Worm (Caenorhabditis elegans): ENCODE data around the gene C49C3.20.

C49C3.20 gene

DNA sequence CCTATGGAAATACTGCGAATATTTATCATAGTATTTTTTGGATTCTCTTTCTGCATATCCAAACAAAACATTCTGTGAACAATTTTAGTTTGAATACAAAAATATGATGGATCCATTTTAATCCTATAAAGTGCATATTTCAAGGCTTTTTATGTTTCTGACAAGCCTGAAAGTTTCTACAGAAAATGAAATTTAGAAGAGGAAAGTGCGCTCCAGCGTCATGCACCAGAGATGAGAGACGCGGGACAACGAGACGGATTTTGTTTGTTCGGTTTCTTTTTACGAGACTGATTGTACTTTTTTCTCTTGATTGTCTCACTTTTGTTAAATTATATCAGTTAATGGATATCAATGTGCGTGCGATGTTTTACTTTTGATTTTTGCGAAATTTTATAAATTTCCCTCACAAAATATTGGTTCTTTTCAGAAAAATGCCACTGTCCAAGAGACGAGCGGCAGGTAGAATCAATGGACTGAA lies 14.8 kb upstream of the C49C3.20 start, which contains the start of gene C49C3.6:
TSS of gene C49C3.6 (plus strand) at position 428 of the 478 bp plus-strand sequence.
- peak; percentile 56 for TF ChIP-seq hmg-11 (tag; optimal IDR thresholded peaks at IDR 0.05)
- no peak for TF ChIP-seq fkh-2 (tag; optimal IDR thresholded peaks at IDR 0.05)
- TF ChIP-seq snpc-4 (tag; optimal IDR thresholded peaks at IDR 0.05), result no peak
- TF ChIP-seq elt-1 (tag; optimal IDR thresholded peaks at IDR 0.05), result no peak
- TF ChIP-seq pha-4 (tag; optimal IDR thresholded peaks at IDR 0.05), result peak; percentile 33
- no peak for TF ChIP-seq tbx-2 (tag; optimal IDR thresholded peaks at IDR 0.05)
- TF ChIP-seq nhr-28 (tag; optimal IDR thresholded peaks at IDR 0.05), result no peak
- no peak for TF ChIP-seq lsy-12 (tag; optimal IDR thresholded peaks at IDR 0.05)
- TF ChIP-seq ceh-9 (tag; optimal IDR thresholded peaks at IDR 0.05), result no peak
- TF ChIP-seq nhr-237 (tag; optimal IDR thresholded peaks at IDR 0.05), result no peak
- TF ChIP-seq nhr-76 (tag; optimal IDR thresholded peaks at IDR 0.05), result no peak
- no peak for TF ChIP-seq R02D3.7 (tag; optimal IDR thresholded peaks at IDR 0.05)
- no peak for TF ChIP-seq nhr-23 (tag; optimal IDR thresholded peaks at IDR 0.05)
- no peak for TF ChIP-seq sea-2 (GFP tag; optimal IDR thresholded peaks at IDR 0.05)
- TF ChIP-seq ZK546.5 (tag; optimal IDR thresholded peaks at IDR 0.05), result no peak
- no peak for TF ChIP-seq egl-27 (tag; optimal IDR thresholded peaks at IDR 0.05)
- peak; percentile 49 for TF ChIP-seq nfya-1 (tag; optimal IDR thresholded peaks at IDR 0.05; ENCODE audit: insufficient read depth)
- TF ChIP-seq nhr-77 (tag; optimal IDR thresholded peaks at IDR 0.05), result no peak
- no peak for TF ChIP-seq unc-62 (GFP tag; optimal IDR thresholded peaks at IDR 0.05)
- no peak for TF ChIP-seq daf-12 (tag; optimal IDR thresholded peaks at IDR 0.05)
- TF ChIP-seq ceh-28 (tag; optimal IDR thresholded peaks at IDR 0.05), result no peak
- no peak for TF ChIP-seq nhr-25 (tag; optimal IDR thresholded peaks at IDR 0.05)
- no peak for TF ChIP-seq ceh-16 (tag; optimal IDR thresholded peaks at IDR 0.05)
- TF ChIP-seq ztf-4 (tag; optimal IDR thresholded peaks at IDR 0.05), result no peak
- no peak for TF ChIP-seq mml-1 (tag; optimal IDR thresholded peaks at IDR 0.05)
- TF ChIP-seq ama-1 (optimal IDR thresholded peaks at IDR 0.05), result no peak
- no peak for TF ChIP-seq mdl-1 (tag; optimal IDR thresholded peaks at IDR 0.05)
- TF ChIP-seq lin-15B (tag; optimal IDR thresholded peaks at IDR 0.05), result peak; percentile 49
- no peak for TF ChIP-seq fkh-10 (GFP tag; optimal IDR thresholded peaks at IDR 0.05)
- TF ChIP-seq nhr-12 (tag; optimal IDR thresholded peaks at IDR 0.05), result no peak
- no peak for TF ChIP-seq aly-2 (tag; optimal IDR thresholded peaks at IDR 0.05)
- no peak for TF ChIP-seq nhr-11 (tag; optimal IDR thresholded peaks at IDR 0.05)
- no peak for TF ChIP-seq lin-39 (tag; optimal IDR thresholded peaks at IDR 0.05)
- TF ChIP-seq jun-1 (tag; optimal IDR thresholded peaks at IDR 0.05), result no peak
- no peak for TF ChIP-seq nhr-43 (tag; optimal IDR thresholded peaks at IDR 0.05; ENCODE audit: poor library complexity, severe bottlenecking)

DNA sequence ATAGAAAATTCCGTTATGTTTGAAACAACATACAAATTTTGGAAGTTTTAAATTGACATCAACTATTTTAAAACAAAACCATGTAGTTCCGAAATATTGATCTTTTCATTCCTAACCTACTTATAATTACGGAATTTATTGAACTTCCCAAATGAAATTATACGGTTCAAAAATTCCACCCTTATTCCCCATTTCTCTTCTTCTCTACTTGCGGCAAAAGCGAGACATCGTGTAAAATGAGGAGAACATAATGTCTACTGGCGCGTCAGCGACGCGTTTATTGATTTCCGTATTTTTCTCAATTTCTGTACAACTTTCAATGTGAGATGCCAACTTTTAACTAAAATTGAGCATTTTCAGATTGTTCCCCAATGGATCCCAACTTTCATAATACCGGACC lies 12.5 kb upstream of the C49C3.20 start, which contains the start of gene ceh-88:
TSS of gene ceh-88 (plus strand) at position 355 of the 400 bp plus-strand sequence.
- TF ChIP-seq daf-12 (tag; optimal IDR thresholded peaks at IDR 0.05), result no peak
- TF ChIP-seq nhr-12 (tag; optimal IDR thresholded peaks at IDR 0.05), result no peak
- peak; percentile 13 for TF ChIP-seq elt-2 (tag; optimal IDR thresholded peaks at IDR 0.05)
- TF ChIP-seq ceh-28 (tag; optimal IDR thresholded peaks at IDR 0.05), result peak; percentile 25
- no peak for TF ChIP-seq lin-39 (tag; optimal IDR thresholded peaks at IDR 0.05)
- peak; percentile 4 for TF ChIP-seq sea-2 (GFP tag; optimal IDR thresholded peaks at IDR 0.05)
- TF ChIP-seq egl-27 (tag; optimal IDR thresholded peaks at IDR 0.05), result no peak
- TF ChIP-seq snpc-4 (tag; optimal IDR thresholded peaks at IDR 0.05), result no peak
- peak; percentile 45 for TF ChIP-seq ama-1 (optimal IDR thresholded peaks at IDR 0.05)
- no peak for TF ChIP-seq nhr-11 (tag; optimal IDR thresholded peaks at IDR 0.05)
- no peak for TF ChIP-seq R02D3.7 (tag; optimal IDR thresholded peaks at IDR 0.05)
- no peak for TF ChIP-seq unc-39 (tag; optimal IDR thresholded peaks at IDR 0.05)
- no peak for TF ChIP-seq zag-1 (tag; optimal IDR thresholded peaks at IDR 0.05)
- TF ChIP-seq egl-5 (tag; optimal IDR thresholded peaks at IDR 0.05), result no peak
- no peak for TF ChIP-seq ztf-4 (tag; optimal IDR thresholded peaks at IDR 0.05)
- no peak for TF ChIP-seq aly-2 (tag; optimal IDR thresholded peaks at IDR 0.05)
- TF ChIP-seq pha-4 (tag; optimal IDR thresholded peaks at IDR 0.05), result peak; percentile 17
- TF ChIP-seq hmg-11 (tag; optimal IDR thresholded peaks at IDR 0.05), result peak; percentile 36

DNA sequence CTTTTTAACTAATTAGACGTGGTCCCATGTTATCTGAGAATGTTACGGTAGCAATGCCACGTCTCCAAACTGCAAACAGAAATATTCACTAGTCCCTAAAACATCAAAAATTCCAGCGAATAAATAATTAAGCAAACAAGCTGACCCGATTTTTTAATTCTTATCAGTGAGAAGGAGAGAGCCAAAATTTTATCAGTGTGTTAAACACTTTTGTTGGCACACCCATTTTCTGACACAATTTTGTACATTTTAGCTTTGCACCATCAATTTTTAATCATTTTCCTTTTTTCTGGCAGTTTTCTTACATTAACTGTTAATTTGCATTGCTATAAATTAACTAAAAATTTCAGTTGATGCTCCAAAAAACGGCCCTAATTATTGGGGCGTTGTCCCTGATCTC lies 4.1 kb upstream of the C49C3.20 start, which contains the start of gene C49C3.4:
TSS of gene C49C3.4 (plus strand) at position 351 of the 400 bp plus-strand sequence.
- TF ChIP-seq fkh-10 (GFP tag; optimal IDR thresholded peaks at IDR 0.05) (no peak), mdl-1 (tag; optimal IDR thresholded peaks at IDR 0.05) (no peak), eor-1 (tag; optimal IDR thresholded peaks at IDR 0.05) (no peak), elt-2 (tag; optimal IDR thresholded peaks at IDR 0.05) (peak; percentile 70), nhr-28 (tag; optimal IDR thresholded peaks at IDR 0.05) (no peak), lin-15B (tag; optimal IDR thresholded peaks at IDR 0.05) (no peak), ZK546.5 (tag; optimal IDR thresholded peaks at IDR 0.05) (no peak), pqm-1 (tag; optimal IDR thresholded peaks at IDR 0.05) (peak; percentile 20), lin-39 (tag; optimal IDR thresholded peaks at IDR 0.05) (no peak)

Data from whole organism, L3 larva.